Fruit fly (Drosophila melanogaster): ENCODE measurements around the gene brm.

DNA sequence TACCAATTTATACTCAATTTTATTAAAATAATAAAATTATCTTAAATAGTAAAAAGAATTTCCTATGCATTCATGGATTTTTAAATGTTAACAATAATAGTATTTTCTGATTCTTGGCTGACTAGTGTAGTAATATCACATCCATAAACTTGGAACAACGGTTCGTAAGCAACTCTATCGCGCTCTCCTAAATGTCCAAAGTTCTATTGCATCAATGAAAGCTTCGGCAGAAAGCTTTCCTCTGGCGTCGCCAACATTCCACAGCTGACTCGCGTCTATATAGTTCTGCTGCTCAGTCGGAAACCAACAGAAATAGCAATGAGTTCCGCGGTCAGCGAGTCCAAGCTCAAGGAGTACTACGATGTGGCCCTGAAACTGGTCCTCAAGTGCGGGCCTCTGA is 5.9 kb downstream of the brm start, which contains the start of gene CG17029:
- TF ChIP-seq psq (GFP tag; optimal IDR thresholded peaks at IDR 0.05), result no peak
- TF ChIP-seq pan (optimal IDR thresholded peaks at IDR 0.05), result no peak
- TF ChIP-seq Hnf4 (GFP tag; optimal IDR thresholded peaks at IDR 0.05), result no peak
- TF ChIP-seq usp (GFP tag; optimal IDR thresholded peaks at IDR 0.05), result no peak
- no peak for TF ChIP-seq lola (GFP tag; optimal IDR thresholded peaks at IDR 0.05)
- no peak for TF ChIP-seq sv (GFP tag; optimal IDR thresholded peaks at IDR 0.05)
- TF ChIP-seq ey (GFP tag; optimal IDR thresholded peaks at IDR 0.05), result no peak
- no peak for TF ChIP-seq GATAd (GFP tag; optimal IDR thresholded peaks at IDR 0.05)
- TF ChIP-seq h (GFP tag; optimal IDR thresholded peaks at IDR 0.05), result no peak
- TF ChIP-seq Hr83 (GFP tag; optimal IDR thresholded peaks at IDR 0.05; ENCODE audit: poor library complexity, severe bottlenecking), result no peak
- no peak for TF ChIP-seq woc (GFP tag; optimal IDR thresholded peaks at IDR 0.05)
